Worm (Caenorhabditis elegans) whole organism, L1 larva: ENCODE results near the gene hint-3.

ENCODE experiments used
- ceh-90 ChIP-seq: sonication (generic microtip); optimal IDR thresholded peaks from 2 replicates; lab custom pipeline; 2016; ENCODE audit warnings: missing genetic modification characterization, missing compliant biosample characterization
- nhr-12 ChIP-seq: sonication (generic microtip); optimal IDR thresholded peaks from 2 replicates; lab custom pipeline; 2017; ENCODE audit warnings: missing biosample characterization, missing genetic modification characterization
- nhr-19 ChIP-seq: fragments of 200-800 bp; sonication (Bioruptor generic); conservative IDR thresholded peaks from 2 replicates; pipeline ENCODE4 v1.3.6; 2022; ENCODE audit warnings: missing genetic modification characterization, missing compliant biosample characterization
- zag-1 ChIP-seq: fragments of 150-350 bp; optimal IDR thresholded peaks from 2 replicates; lab custom pipeline; 2014; ENCODE audit warnings: missing biosample characterization, missing genetic modification characterization

DNA sequence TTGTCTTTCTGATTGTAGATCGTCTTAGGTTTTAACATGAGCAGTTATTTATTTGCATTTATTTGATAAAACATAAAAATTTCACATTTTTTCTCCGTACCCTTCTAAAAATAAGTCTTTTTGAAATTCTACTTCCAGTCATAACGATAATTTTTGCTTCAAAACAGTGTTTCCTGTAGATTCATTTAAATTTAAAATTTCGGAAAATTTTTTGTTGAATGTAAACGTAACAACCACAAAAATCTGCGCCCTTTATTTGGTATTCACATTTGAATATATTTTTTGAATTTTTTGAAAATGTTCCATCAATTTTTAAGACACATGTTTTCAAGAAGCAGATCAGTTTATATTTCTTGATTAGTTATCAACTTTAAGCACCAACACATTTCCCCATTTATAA lies 14.9 kb upstream of the hint-3 start:
- no peak for TF ChIP-seq zag-1
- TF ChIP-seq nhr-12 (tag; lab: Kevin White, UChicago): no peak
- TF ChIP-seq nhr-19: no peak
- no peak for TF ChIP-seq ceh-90 (tag; lab: Kevin White, UChicago)
